Worm (Caenorhabditis elegans): Measurements from ENCODE around the gene lido-4.

Gene lido-4

ce11 chrX:17072088-17072487, 35.5 kb downstream of the lido-4 start, which contains the start of gene C30G4.4:
C30G4.4 (minus strand) TSS chrX:17072188.
- TF ChIP-seq nhr-12 (tag; optimal IDR thresholded peaks at IDR 0.05): no peak
- no peak for TF ChIP-seq mls-2 (tag; optimal IDR thresholded peaks at IDR 0.05)

DNA sequence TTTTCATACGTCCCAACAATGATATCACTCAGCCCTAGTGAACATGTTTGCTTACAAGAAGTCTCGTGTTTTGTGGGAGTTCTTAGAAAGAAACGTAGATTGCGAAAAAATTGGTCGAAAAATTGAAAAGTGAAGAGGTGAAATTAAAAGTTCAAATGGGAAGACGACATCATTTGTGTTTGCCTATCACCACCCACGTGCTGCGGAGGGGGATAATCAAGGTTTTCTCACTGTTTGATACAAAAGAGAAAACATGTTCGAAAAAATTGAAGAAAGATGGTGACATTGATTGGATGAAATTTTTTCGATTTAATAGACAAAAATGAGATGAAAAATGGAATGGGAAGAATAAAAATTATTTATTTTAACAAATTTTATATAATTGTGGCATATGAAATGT, 37.1 kb downstream of the lido-4 start:
- TF ChIP-seq hlh-1 (tag; optimal IDR thresholded peaks at IDR 0.05) (peak; percentile 5), lin-32 (GFP tag; optimal IDR thresholded peaks at IDR 0.05) (no peak), sem-2 (GFP tag; optimal IDR thresholded peaks at IDR 0.05) (no peak), ces-1 (GFP tag; optimal IDR thresholded peaks at IDR 0.05) (no peak)

- no peak for TF ChIP-seq blmp-1 (tag; optimal IDR thresholded peaks at IDR 0.05)
- no peak for TF ChIP-seq ceh-83 (GFP tag; optimal IDR thresholded peaks at IDR 0.05)
- no peak for TF ChIP-seq sptf-1 (tag; optimal IDR thresholded peaks at IDR 0.05)
- no peak for TF ChIP-seq bed-3 (GFP tag; optimal IDR thresholded peaks at IDR 0.05)
- TF ChIP-seq ham-2 (GFP tag; optimal IDR thresholded peaks at IDR 0.05): no peak
- no peak for TF ChIP-seq hlh-1 (tag; optimal IDR thresholded peaks at IDR 0.05)
- TF ChIP-seq nhr-237 (tag; optimal IDR thresholded peaks at IDR 0.05): no peak
- TF ChIP-seq ceh-43 (GFP tag; optimal IDR thresholded peaks at IDR 0.05): no peak
- TF ChIP-seq drap-1 (GFP tag; optimal IDR thresholded peaks at IDR 0.05): no peak
- no peak for TF ChIP-seq nhr-2 (tag; optimal IDR thresholded peaks at IDR 0.05)
- no peak for TF ChIP-seq unc-62 (GFP tag; optimal IDR thresholded peaks at IDR 0.05)
- no peak for TF ChIP-seq cnd-1 (tag; optimal IDR thresholded peaks at IDR 0.05)
- TF ChIP-seq mab-5 (tag; optimal IDR thresholded peaks at IDR 0.05): no peak
- no peak for TF ChIP-seq unc-39 (tag; optimal IDR thresholded peaks at IDR 0.05)
These were observed 40.6 kb downstream of the lido-4 start for ce11 chrX:17066937-17067336.

DNA sequence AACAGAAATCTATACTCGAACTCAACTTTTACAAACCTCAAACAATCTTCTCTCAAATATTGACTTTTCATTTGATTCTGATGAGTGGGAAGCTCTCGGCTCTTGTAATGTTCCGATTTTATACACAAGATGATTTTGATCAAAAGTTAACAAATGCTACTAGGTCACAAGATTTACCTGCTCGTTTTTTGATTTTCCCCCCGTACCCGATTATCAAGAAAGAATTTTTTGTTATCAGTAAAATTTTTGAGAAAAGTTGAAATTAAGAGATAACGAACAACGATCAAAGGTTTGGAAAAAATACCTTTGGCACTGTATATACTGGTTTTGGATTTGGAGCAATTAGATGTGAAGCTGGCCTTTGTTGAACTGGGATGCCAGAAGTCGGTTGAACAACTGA, 42.8 kb downstream of the lido-4 start:
- no peak for TF ChIP-seq lin-32 (GFP tag; optimal IDR thresholded peaks at IDR 0.05)
- no peak for TF ChIP-seq sptf-1 (tag; optimal IDR thresholded peaks at IDR 0.05)
- no peak for TF ChIP-seq nhr-237 (tag; optimal IDR thresholded peaks at IDR 0.05)
- no peak for TF ChIP-seq mab-5 (tag; optimal IDR thresholded peaks at IDR 0.05)
- no peak for TF ChIP-seq sem-2 (GFP tag; optimal IDR thresholded peaks at IDR 0.05)
- no peak for TF ChIP-seq ceh-43 (GFP tag; optimal IDR thresholded peaks at IDR 0.05)

DNA sequence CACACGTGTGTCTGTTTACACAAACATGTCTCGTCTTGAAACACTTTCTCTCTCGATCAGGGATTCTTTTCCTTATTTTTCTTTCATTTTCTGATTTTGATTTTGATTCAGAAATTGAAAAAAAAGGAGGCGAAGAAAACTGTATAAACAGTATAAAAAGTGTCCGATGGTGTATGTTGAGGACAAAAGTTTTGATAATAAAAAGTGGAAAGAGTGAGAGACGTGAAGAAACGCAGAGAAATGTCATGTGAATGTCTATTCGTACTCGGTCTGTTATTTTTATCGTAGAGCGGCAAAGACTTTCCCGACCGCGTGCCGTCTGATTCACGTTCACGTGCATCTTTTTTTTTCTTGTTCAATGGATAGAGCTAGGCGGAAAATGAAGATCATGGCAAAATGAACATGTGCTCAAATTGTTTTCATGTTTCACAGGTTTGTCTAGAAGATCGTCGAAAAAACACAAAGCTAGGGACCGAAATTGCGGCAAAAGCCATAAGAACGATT, 43.8 kb downstream of the lido-4 start:
- TF ChIP-seq drap-1 (GFP tag; optimal IDR thresholded peaks at IDR 0.05) (no peak), elt-3 (tag; optimal IDR thresholded peaks at IDR 0.05) (no peak), ceh-43 (GFP tag; optimal IDR thresholded peaks at IDR 0.05) (no peak), nhr-76 (tag; optimal IDR thresholded peaks at IDR 0.05) (no peak), sptf-1 (tag; optimal IDR thresholded peaks at IDR 0.05) (no peak), lin-13 (tag; optimal IDR thresholded peaks at IDR 0.05) (no peak), nhr-28 (tag; optimal IDR thresholded peaks at IDR 0.05) (no peak), snpc-4 (tag; optimal IDR thresholded peaks at IDR 0.05) (no peak), nhr-2 (tag; optimal IDR thresholded peaks at IDR 0.05) (no peak), blmp-1 (tag; optimal IDR thresholded peaks at IDR 0.05) (no peak), nhr-237 (tag; optimal IDR thresholded peaks at IDR 0.05) (no peak), M03D4.4 (tag; optimal IDR thresholded peaks at IDR 0.05) (no peak)

DNA sequence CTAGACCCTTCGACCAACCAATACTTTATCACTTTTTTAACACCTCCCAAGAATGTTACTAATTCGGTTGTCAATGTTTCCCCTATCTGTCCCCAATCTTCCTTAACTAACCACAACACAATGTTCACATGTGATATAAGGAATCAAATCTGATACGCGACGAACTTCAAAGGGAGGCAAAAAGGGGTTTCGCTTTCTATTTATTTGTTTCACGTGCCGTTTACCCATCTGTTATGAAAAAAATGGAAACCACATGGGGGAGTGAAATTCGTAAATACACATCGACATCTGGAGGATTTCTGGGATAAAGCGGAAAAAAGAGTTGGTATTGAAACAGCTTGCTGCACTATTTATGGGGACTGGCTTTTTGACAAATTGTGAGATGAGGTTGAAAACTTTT, 45.4 kb downstream of the lido-4 start:
- no peak for TF ChIP-seq ceh-83 (GFP tag; optimal IDR thresholded peaks at IDR 0.05)
- no peak for TF ChIP-seq ham-2 (GFP tag; optimal IDR thresholded peaks at IDR 0.05)
- TF ChIP-seq ztf-11 (tag; optimal IDR thresholded peaks at IDR 0.05): no peak
- TF ChIP-seq mab-5 (tag; optimal IDR thresholded peaks at IDR 0.05): no peak
- no peak for TF ChIP-seq drap-1 (GFP tag; optimal IDR thresholded peaks at IDR 0.05)
- TF ChIP-seq bed-3 (GFP tag; optimal IDR thresholded peaks at IDR 0.05): no peak
- no peak for TF ChIP-seq elt-3 (tag; optimal IDR thresholded peaks at IDR 0.05)
- TF ChIP-seq zip-8 (tag; optimal IDR thresholded peaks at IDR 0.05): no peak
- TF ChIP-seq unc-62 (GFP tag; optimal IDR thresholded peaks at IDR 0.05): no peak

- no peak for TF ChIP-seq sptf-1 (tag; optimal IDR thresholded peaks at IDR 0.05)
- no peak for TF ChIP-seq elt-1 (tag; optimal IDR thresholded peaks at IDR 0.05; ENCODE audit: borderline replicate concordance, insufficient read depth)
- no peak for TF ChIP-seq sem-2 (GFP tag; optimal IDR thresholded peaks at IDR 0.05)
- TF ChIP-seq nhr-2 (tag; optimal IDR thresholded peaks at IDR 0.05): no peak
- TF ChIP-seq mls-2 (tag; optimal IDR thresholded peaks at IDR 0.05): no peak
- no peak for TF ChIP-seq unc-120 (tag; optimal IDR thresholded peaks at IDR 0.05; ENCODE audit: poor library complexity, severe bottlenecking)
These were observed 47.8 kb downstream of the lido-4 start for ce11 chrX:17059760-17060159.
